Worm (Caenorhabditis elegans) whole organism, L3 larva: ENCODE measurements around the gene W01C9.2.

Experiments
- R02D3.7 ChIP-seq: fragments of 150-350 bp; optimal IDR thresholded peaks from 2 replicates; lab custom pipeline; 2014; ENCODE audit warnings: missing biosample characterization, missing genetic modification characterization
- ZK546.5 ChIP-seq: sonication (generic microtip); optimal IDR thresholded peaks from 2 replicates; lab custom pipeline; 2017; ENCODE audit warnings: missing biosample characterization, missing genetic modification characterization
- aly-2 ChIP-seq: fragments of 150-350 bp; optimal IDR thresholded peaks from 2 replicates; lab custom pipeline; 2014; ENCODE audit warnings: missing biosample characterization, missing genetic modification characterization
- ama-1 ChIP-seq: fragments of 150-350 bp; optimal IDR thresholded peaks from 2 replicates; lab custom pipeline; 2018
- ceh-16 ChIP-seq: sonication (generic microtip); optimal IDR thresholded peaks from 2 replicates; lab custom pipeline; 2017; ENCODE audit warnings: missing biosample characterization, missing genetic modification characterization
- ceh-28 ChIP-seq: fragments of 150-350 bp; optimal IDR thresholded peaks from 2 replicates; lab custom pipeline; 2014; ENCODE audit warnings: missing biosample characterization, missing genetic modification reagents, missing genetic modification characterization
- ceh-82 ChIP-seq: fragments of 150-350 bp; optimal IDR thresholded peaks from 2 replicates; lab custom pipeline; 2014; ENCODE audit warnings: missing biosample characterization, missing genetic modification characterization
- ceh-9 ChIP-seq: sonication (generic microtip); optimal IDR thresholded peaks from 2 replicates; lab custom pipeline; 2018; ENCODE audit warnings: missing biosample characterization, missing genetic modification characterization
- daf-12 ChIP-seq: fragments of 150-350 bp; optimal IDR thresholded peaks from 2 replicates; lab custom pipeline; 2014; ENCODE audit warnings: missing biosample characterization, missing genetic modification reagents, missing genetic modification characterization
- egl-27 ChIP-seq: sonication (generic microtip); optimal IDR thresholded peaks from 4 replicates; lab custom pipeline; 2017; ENCODE audit warnings: missing biosample characterization, missing genetic modification reagents, missing genetic modification characterization
- egl-5 ChIP-seq: fragments of 150-350 bp; optimal IDR thresholded peaks from 2 replicates; lab custom pipeline; 2017; ENCODE audit warnings: missing biosample characterization, missing genetic modification reagents, missing genetic modification characterization, inconsistent platforms
- elt-1 ChIP-seq: fragments of 150-350 bp; optimal IDR thresholded peaks from 2 replicates; lab custom pipeline; 2014; ENCODE audit warnings: missing biosample characterization, missing genetic modification characterization
- elt-2 ChIP-seq: sonication (generic microtip); optimal IDR thresholded peaks from 2 replicates; lab custom pipeline; 2016; ENCODE audit warnings: missing genetic modification reagents, mild to moderate bottlenecking, missing genetic modification characterization, missing compliant biosample characterization
- elt-3 ChIP-seq, 3 experiments: fragments of 150-350 bp in 1 of 3; sonication (generic microtip) in 2 of 3; optimal IDR thresholded peaks; 2 replicates in 2 of 3; 4 replicates in 1 of 3; lab custom pipeline; 2014 to 2017; ENCODE audit warnings: missing biosample characterization in 3 of 3, missing genetic modification characterization in 3 of 3
- eor-1 ChIP-seq, 2 experiments: fragments of 150-350 bp; optimal IDR thresholded peaks; 2 replicates each; lab custom pipeline; 2014 to 2018; ENCODE audit warnings: missing biosample characterization in 2 of 2, missing genetic modification characterization in 2 of 2
- fkh-10 ChIP-seq: sonication (generic microtip); optimal IDR thresholded peaks from 2 replicates; lab custom pipeline; 2017; ENCODE audit warnings: missing biosample characterization, missing genetic modification reagents, missing genetic modification characterization
- fkh-2 ChIP-seq: fragments of 150-350 bp; optimal IDR thresholded peaks from 2 replicates; lab custom pipeline; 2014; ENCODE audit warnings: missing biosample characterization, missing genetic modification reagents, missing genetic modification characterization
- fos-1 ChIP-seq: fragments of 150-350 bp; optimal IDR thresholded peaks from 2 replicates; lab custom pipeline; 2014; ENCODE audit warnings: missing biosample characterization, missing genetic modification characterization
- hmg-11 ChIP-seq: sonication (generic microtip); optimal IDR thresholded peaks from 2 replicates; lab custom pipeline; 2016; ENCODE audit warnings: missing genetic modification characterization, missing compliant biosample characterization
- jun-1 ChIP-seq: fragments of 150-350 bp; optimal IDR thresholded peaks from 2 replicates; lab custom pipeline; 2014; ENCODE audit warnings: missing biosample characterization, missing genetic modification reagents, missing genetic modification characterization
- lin-15B ChIP-seq: fragments of 150-350 bp; optimal IDR thresholded peaks from 2 replicates; lab custom pipeline; 2014; ENCODE audit warnings: missing biosample characterization, missing genetic modification characterization
- lin-39 ChIP-seq: fragments of 150-350 bp; optimal IDR thresholded peaks from 2 replicates; lab custom pipeline; 2018; ENCODE audit warnings: missing biosample characterization, missing genetic modification reagents, missing genetic modification characterization
- lsy-12 ChIP-seq: sonication (generic microtip); optimal IDR thresholded peaks from 2 replicates; lab custom pipeline; 2016; ENCODE audit warnings: mild to moderate bottlenecking, missing genetic modification characterization, missing compliant biosample characterization
- mdl-1 ChIP-seq: fragments of 150-350 bp; optimal IDR thresholded peaks from 2 replicates; lab custom pipeline; 2014; ENCODE audit warnings: missing biosample characterization, missing genetic modification characterization
- mml-1 ChIP-seq: fragments of 150-350 bp; sonication (generic microtip); optimal IDR thresholded peaks from 3 replicates; lab custom pipeline; 2014; ENCODE audit warnings: missing biosample characterization, missing genetic modification characterization
- nfya-1 ChIP-seq: sonication (generic microtip); optimal IDR thresholded peaks from 2 replicates; lab custom pipeline; 2017; ENCODE audit warnings: missing genetic modification characterization, mild to moderate bottlenecking, missing compliant biosample characterization, antibody characterized with exemption, moderate library complexity; ENCODE audit not compliant: insufficient read depth
- nhr-11 ChIP-seq: fragments of 150-350 bp; optimal IDR thresholded peaks from 2 replicates; lab custom pipeline; 2014; ENCODE audit warnings: missing biosample characterization, missing genetic modification characterization
- nhr-12 ChIP-seq: fragments of 150-350 bp; optimal IDR thresholded peaks from 2 replicates; lab custom pipeline; 2014; ENCODE audit warnings: missing biosample characterization, missing genetic modification characterization
- nhr-23 ChIP-seq: fragments of 150-350 bp; optimal IDR thresholded peaks from 2 replicates; lab custom pipeline; 2014; ENCODE audit warnings: missing biosample characterization, missing genetic modification reagents, missing genetic modification characterization
- nhr-237 ChIP-seq: fragments of 150-350 bp; optimal IDR thresholded peaks from 2 replicates; lab custom pipeline; 2014; ENCODE audit warnings: missing biosample characterization, missing genetic modification characterization
- nhr-25 ChIP-seq: sonication (generic microtip); optimal IDR thresholded peaks from 2 replicates; lab custom pipeline; 2017; ENCODE audit warnings: missing biosample characterization, missing genetic modification characterization
- nhr-28 ChIP-seq: fragments of 150-350 bp; optimal IDR thresholded peaks from 2 replicates; lab custom pipeline; 2014; ENCODE audit warnings: missing biosample characterization, missing genetic modification characterization
- nhr-43 ChIP-seq: sonication (generic microtip); optimal IDR thresholded peaks from 2 replicates; lab custom pipeline; 2016; ENCODE audit warnings: mild to moderate bottlenecking, missing genetic modification characterization, missing compliant biosample characterization; ENCODE audit not compliant: poor library complexity, severe bottlenecking
- nhr-67 ChIP-seq: fragments of 150-350 bp; optimal IDR thresholded peaks from 2 replicates; lab custom pipeline; 2014; ENCODE audit warnings: missing biosample characterization, missing genetic modification characterization
- nhr-76 ChIP-seq: fragments of 150-350 bp; sonication (generic microtip); optimal IDR thresholded peaks from 5 replicates; lab custom pipeline; 2014; ENCODE audit warnings: missing biosample characterization, missing genetic modification characterization
- nhr-77 ChIP-seq: fragments of 150-350 bp; optimal IDR thresholded peaks from 2 replicates; lab custom pipeline; 2014; ENCODE audit warnings: missing biosample characterization, missing genetic modification characterization
- pha-4 ChIP-seq: fragments of 150-350 bp; optimal IDR thresholded peaks from 2 replicates; lab custom pipeline; 2014; ENCODE audit warnings: missing biosample characterization, missing genetic modification reagents, missing genetic modification characterization
- pqm-1 ChIP-seq: fragments of 150-350 bp; optimal IDR thresholded peaks from 2 replicates; lab custom pipeline; 2017; ENCODE audit warnings: missing biosample characterization, missing genetic modification characterization, inconsistent platforms
- sea-2 ChIP-seq: fragments of 150-350 bp; sonication (generic microtip); optimal IDR thresholded peaks from 4 replicates; lab custom pipeline; 2014; ENCODE audit warnings: missing biosample characterization, missing genetic modification reagents, missing genetic modification characterization
- skn-1 ChIP-seq: fragments of 150-350 bp; optimal IDR thresholded peaks from 2 replicates; lab custom pipeline; 2014; ENCODE audit warnings: missing biosample characterization, missing genetic modification characterization
- snpc-4 ChIP-seq: fragments of 150-350 bp; optimal IDR thresholded peaks from 2 replicates; lab custom pipeline; 2014; ENCODE audit warnings: missing biosample characterization, missing genetic modification characterization
- tbx-2 ChIP-seq: sonication (generic microtip); optimal IDR thresholded peaks from 2 replicates; lab custom pipeline; 2016; ENCODE audit warnings: mild to moderate bottlenecking, missing genetic modification characterization, missing compliant biosample characterization
- unc-39 ChIP-seq: sonication (generic microtip); optimal IDR thresholded peaks from 4 replicates; lab custom pipeline; 2017; ENCODE audit warnings: missing biosample characterization, missing genetic modification characterization
- unc-62 ChIP-seq: fragments of 150-350 bp; sonication (generic microtip); optimal IDR thresholded peaks from 4 replicates; lab custom pipeline; 2014; ENCODE audit warnings: missing biosample characterization, missing genetic modification reagents, missing genetic modification characterization
- zag-1 ChIP-seq: fragments of 150-350 bp; optimal IDR thresholded peaks from 2 replicates; lab custom pipeline; 2014; ENCODE audit warnings: missing biosample characterization, missing genetic modification characterization
- ztf-11 ChIP-seq: fragments of 150-350 bp; optimal IDR thresholded peaks from 2 replicates; lab custom pipeline; 2014; ENCODE audit warnings: missing biosample characterization, missing genetic modification characterization
- ztf-4 ChIP-seq: fragments of 150-350 bp; optimal IDR thresholded peaks from 2 replicates; lab custom pipeline; 2014; ENCODE audit warnings: missing biosample characterization, missing genetic modification characterization

The W01C9.2 gene

ce11 chrII:8568234-8568969 lies 32.2 kb downstream of the W01C9.2 start:
- TF ChIP-seq mdl-1 (no peak), ceh-28 (tag; lab: Kevin White, UChicago) (no peak), eor-1 (tag; optimal IDR thresholded peaks at IDR 0.05; lab: Kevin White, UChicago) (no peak), ceh-16 (no peak), lin-15B (tag; lab: Kevin White, UChicago) (no peak), nhr-25 (no peak), aly-2 (tag; lab: Kevin White, UChicago) (no peak), nhr-77 (tag; lab: Kevin White, UChicago) (no peak), pqm-1 (tag; lab: Kevin White, UChicago) (no peak)
- TF ChIP-seq, all 47 proteins: peak for 0

- TF ChIP-seq elt-2 (tag; lab: Kevin White, UChicago) (peak; percentile 72), ztf-4 (tag; lab: Kevin White, UChicago) (peak; percentile 2), lsy-12 (tag; lab: Kevin White, UChicago) (peak; percentile 77), ZK546.5 (tag; lab: Kevin White, UChicago) (peak; percentile 84), zag-1 (tag; lab: Kevin White, UChicago) (no peak), ceh-9 (tag; lab: Kevin White, UChicago) (no peak), elt-1 (tag; lab: Kevin White, UChicago) (peak; percentile 23), ceh-82 (tag; lab: Kevin White, UChicago) (no peak), egl-27 (tag; lab: Kevin White, UChicago) (no peak), unc-62 (peak; percentile 28), unc-39 (tag; lab: Kevin White, UChicago) (no peak), nhr-28 (tag; lab: Kevin White, UChicago) (no peak), nhr-237 (tag; lab: Kevin White, UChicago) (no peak), fos-1 (tag; lab: Kevin White, UChicago) (no peak), nhr-11 (tag; lab: Kevin White, UChicago) (peak; percentile 73), fkh-2 (tag; lab: Kevin White, UChicago) (no peak), ama-1 (lab: Kevin White, UChicago) (peak; percentile 7), fkh-10 (GFP tag; lab: Kevin White, UChicago) (peak; percentile 83), nhr-12 (tag; lab: Kevin White, UChicago) (no peak), aly-2 (tag; lab: Kevin White, UChicago) (no peak), tbx-2 (tag; lab: Kevin White, UChicago) (peak; percentile 38), snpc-4 (tag; lab: Kevin White, UChicago) (peak; percentile 78), eor-1 (tag; optimal IDR thresholded peaks at IDR 0.05; lab: Kevin White, UChicago) (no peak), ceh-16 (no peak), ceh-28 (tag; lab: Kevin White, UChicago) (peak; percentile 64), mdl-1 (no peak), daf-12 (tag; lab: Kevin White, UChicago) (no peak), nfya-1 (tag; lab: Kevin White, UChicago) (peak; percentile 97), hmg-11 (peak; percentile 63), pha-4 (tag; lab: Kevin White, UChicago) (peak; percentile 99), elt-3 (tag; optimal IDR thresholded peaks at IDR 0.05; lab: Kevin White, UChicago) (no peak), nhr-25 (peak; percentile 94), lin-15B (tag; lab: Kevin White, UChicago) (peak; percentile 97), nhr-43 (tag; lab: Kevin White, UChicago) (peak; percentile 66), nhr-77 (tag; lab: Kevin White, UChicago) (no peak), pqm-1 (tag; lab: Kevin White, UChicago) (peak; percentile 51), nhr-67 (tag; lab: Kevin White, UChicago) (no peak), jun-1 (tag; lab: Kevin White, UChicago) (peak; percentile 66), mml-1 (tag; lab: Kevin White, UChicago) (no peak), nhr-76 (tag; lab: Kevin White, UChicago) (no peak), lin-39 (tag; lab: Kevin White, UChicago) (peak; percentile 93), R02D3.7 (tag; lab: Kevin White, UChicago) (peak; percentile 73), ztf-11 (tag; lab: Kevin White, UChicago) (no peak), skn-1 (tag; lab: Kevin White, UChicago) (peak; percentile 78), sea-2 (GFP tag; lab: Kevin White, UChicago) (no peak), egl-5 (tag; lab: Kevin White, UChicago) (peak; percentile 87), nhr-23 (peak; percentile 96)
Measured at ce11 chrII:8569038-8569977, 33.1 kb downstream of the W01C9.2 start, which contains the start of the genes col-38 and rpl-5. Gene col-38 (minus strand): TSS chrII:8569088. Gene rpl-5 (plus strand): TSS chrII:8569927.
